Fruit fly (Drosophila melanogaster) whole organism, embryonic: ENCODE data around the gene Sps2.

Experiments
- B-H2 ChIP-seq: fragments of 200-800 bp; sonication (Bioruptor generic); optimal IDR thresholded peaks from 2 replicates; lab custom pipeline; 2018; ENCODE audit warnings: missing biosample characterization, mild to moderate bottlenecking, missing genetic modification characterization
- BEAF-32 ChIP-seq: fragments of 200-800 bp; sonication (Bioruptor generic); optimal IDR thresholded peaks from 3 replicates; lab custom pipeline; 2017; ENCODE audit warnings: missing biosample characterization, missing genetic modification characterization, mild to moderate bottlenecking, moderate library complexity, missing genetic modification reagents
- BtbVII ChIP-seq: fragments of 200-800 bp; sonication (Bioruptor generic); optimal IDR thresholded peaks from 3 replicates; lab custom pipeline; 2017; ENCODE audit warnings: missing biosample characterization, mild to moderate bottlenecking, missing genetic modification characterization
- CG10366 ChIP-seq: fragments of 200-800 bp; sonication (Bioruptor generic); IDR thresholded peaks from 2 replicates; pipeline ENCODE4 v1.3.6; 2022; ENCODE audit warnings: missing biosample characterization, missing genetic modification characterization
- CG10979 ChIP-seq: fragments of 200-800 bp; sonication (Bioruptor generic); optimal IDR thresholded peaks from 2 replicates; lab custom pipeline; 2018; ENCODE audit warnings: missing biosample characterization, mild to moderate bottlenecking, missing genetic modification characterization, moderate library complexity
- CG11398 ChIP-seq: fragments of 200-800 bp; sonication (Bioruptor generic); optimal IDR thresholded peaks from 2 replicates; lab custom pipeline; 2016; ENCODE audit warnings: missing biosample characterization, missing genetic modification characterization
- CG11560 ChIP-seq: fragments of 200-800 bp; sonication (Bioruptor generic); IDR thresholded peaks from 3 replicates; pipeline ENCODE4 v1.3.6; 2022; ENCODE audit warnings: missing biosample characterization, missing genetic modification characterization
- CG13287 ChIP-seq: fragments of 200-800 bp; sonication (Bioruptor generic); IDR thresholded peaks from 2 replicates; pipeline ENCODE4 v1.3.6; 2022; ENCODE audit warnings: missing biosample characterization, missing genetic modification characterization; ENCODE audit not compliant: partially characterized antibody
- CG13894 ChIP-seq: fragments of 200-800 bp; sonication (Bioruptor generic); optimal IDR thresholded peaks from 3 replicates; lab custom pipeline; 2018; ENCODE audit warnings: missing biosample characterization, mild to moderate bottlenecking, missing genetic modification characterization, moderate library complexity
- CG15479 ChIP-seq: fragments of 200-800 bp; sonication (Bioruptor generic); optimal IDR thresholded peaks from 3 replicates; lab custom pipeline; 2019; ENCODE audit warnings: missing biosample characterization, mild to moderate bottlenecking, missing genetic modification characterization, moderate library complexity
- CG15601 ChIP-seq: fragments of 200-800 bp; sonication (Bioruptor generic); optimal IDR thresholded peaks from 3 replicates; lab custom pipeline; 2019; ENCODE audit warnings: missing biosample characterization, mild to moderate bottlenecking, missing genetic modification characterization, moderate library complexity
- CG1603 ChIP-seq: fragments of 200-800 bp; sonication (Bioruptor generic); optimal IDR thresholded peaks from 2 replicates; lab custom pipeline; 2019; ENCODE audit warnings: missing biosample characterization, mild to moderate bottlenecking, missing genetic modification characterization, moderate library complexity
- CG17186 ChIP-seq: fragments of 200-800 bp; sonication (Bioruptor generic); optimal IDR thresholded peaks from 3 replicates; lab custom pipeline; 2017; ENCODE audit warnings: missing biosample characterization, missing genetic modification reagents, missing genetic modification characterization
- CG17612 ChIP-seq: fragments of 200-800 bp; sonication (Bioruptor generic); IDR thresholded peaks from 2 replicates; pipeline ENCODE4 v1.3.6; 2022; ENCODE audit warnings: missing biosample characterization, missing genetic modification characterization
- CG2199 ChIP-seq: fragments of 200-800 bp; sonication (Bioruptor generic); IDR thresholded peaks from 3 replicates; pipeline ENCODE4 v1.3.6; 2022; ENCODE audit warnings: missing biosample characterization, missing genetic modification characterization
- CG2889 ChIP-seq: fragments of 200-800 bp; sonication (Bioruptor generic); IDR thresholded peaks from 3 replicates; pipeline ENCODE4 v1.3.6; 2022; ENCODE audit warnings: missing biosample characterization, missing genetic modification characterization
- CG3847 ChIP-seq: fragments of 200-800 bp; sonication (Bioruptor generic); IDR thresholded peaks from 2 replicates; pipeline ENCODE4 v1.3.6; 2022; ENCODE audit warnings: missing biosample characterization, missing genetic modification characterization
- CG4404 ChIP-seq: fragments of 200-800 bp; sonication (Bioruptor generic); IDR thresholded peaks from 2 replicates; pipeline ENCODE4 v1.3.6; 2022; ENCODE audit warnings: missing biosample characterization, missing genetic modification characterization
- CG5180 ChIP-seq: fragments of 200-800 bp; sonication (Bioruptor generic); optimal IDR thresholded peaks from 3 replicates; lab custom pipeline; 2017; ENCODE audit warnings: missing biosample characterization, missing genetic modification characterization, mild to moderate bottlenecking, moderate library complexity, missing genetic modification reagents
- CG6791 ChIP-seq: fragments of 200-800 bp; sonication (Bioruptor generic); IDR thresholded peaks from 3 replicates; pipeline ENCODE4 v1.3.6; 2022; ENCODE audit warnings: missing biosample characterization, missing genetic modification characterization; ENCODE audit not compliant: partially characterized antibody
- CG7963 ChIP-seq: fragments of 200-800 bp; sonication (Bioruptor generic); IDR thresholded peaks from 3 replicates; pipeline ENCODE4 v1.3.6; 2022; ENCODE audit warnings: missing biosample characterization, missing genetic modification characterization; ENCODE audit not compliant: partially characterized antibody
- CG8924 ChIP-seq: fragments of 200-800 bp; optimal IDR thresholded peaks from 3 replicates; lab custom pipeline; 2019; ENCODE audit warnings: missing biosample characterization, mild to moderate bottlenecking, missing genetic modification characterization, moderate library complexity
- CG9215 ChIP-seq: fragments of 200-800 bp; sonication (Bioruptor generic); IDR thresholded peaks from 2 replicates; pipeline ENCODE4 v1.3.6; 2022; ENCODE audit warnings: missing biosample characterization, missing genetic modification characterization
- CG9727 ChIP-seq: fragments of 200-800 bp; sonication (Bioruptor generic); optimal IDR thresholded peaks from 3 replicates; lab custom pipeline; 2017; ENCODE audit warnings: missing biosample characterization, mild to moderate bottlenecking, missing genetic modification characterization
- Eip74EF ChIP-seq, 2 experiments: fragments of 200-800 bp in 1 of 2; fragments of >200 bp in 1 of 2; sonication (Bioruptor generic) in 1 of 2; optimal IDR thresholded peaks; 2 replicates each; lab custom pipeline; 2017 to 2019; ENCODE audit warnings: missing biosample characterization in 2 of 2, missing genetic modification characterization in 2 of 2, mild to moderate bottlenecking in 1 of 2, moderate library complexity in 1 of 2
- Fer2 ChIP-seq: fragments of 200-800 bp; sonication (Bioruptor generic); optimal IDR thresholded peaks from 2 replicates; lab custom pipeline; 2018; ENCODE audit warnings: missing biosample characterization, mild to moderate bottlenecking, missing genetic modification characterization, moderate library complexity
- Fer3 ChIP-seq: fragments of 200-800 bp; sonication (Bioruptor generic); optimal IDR thresholded peaks from 2 replicates; lab custom pipeline; 2018; ENCODE audit warnings: missing biosample characterization, mild to moderate bottlenecking, missing genetic modification characterization, moderate library complexity
- Jarid2 ChIP-seq: fragments of 200-800 bp; sonication (Bioruptor generic); optimal IDR thresholded peaks from 3 replicates; lab custom pipeline; 2017; ENCODE audit warnings: mild to moderate bottlenecking, missing biosample characterization, missing genetic modification reagents, missing genetic modification characterization
- MTF-1 ChIP-seq: fragments of 200-800 bp; sonication (Bioruptor generic); optimal IDR thresholded peaks from 2 replicates; lab custom pipeline; 2018; ENCODE audit warnings: missing biosample characterization, mild to moderate bottlenecking, missing genetic modification characterization, borderline replicate concordance
- Mad ChIP-seq: fragments of 200-800 bp; sonication (Bioruptor generic); optimal IDR thresholded peaks from 2 replicates; lab custom pipeline; 2016; ENCODE audit warnings: missing biosample characterization, missing genetic modification characterization
- Nf-YB ChIP-seq: fragments of 200-800 bp; sonication (Bioruptor generic); optimal IDR thresholded peaks from 3 replicates; lab custom pipeline; 2019; ENCODE audit warnings: missing biosample characterization, mild to moderate bottlenecking, missing genetic modification characterization, moderate library complexity
- Nf-YC ChIP-seq: fragments of 200-800 bp; optimal IDR thresholded peaks from 3 replicates; lab custom pipeline; 2019; ENCODE audit warnings: missing biosample characterization, mild to moderate bottlenecking, missing genetic modification characterization, moderate library complexity
- Opbp ChIP-seq: fragments of 200-800 bp; sonication (Bioruptor generic); IDR thresholded peaks from 3 replicates; pipeline ENCODE4 v1.3.6; 2022; ENCODE audit warnings: missing biosample characterization, missing genetic modification characterization; ENCODE audit not compliant: partially characterized antibody
- Optix ChIP-seq: fragments of 200-800 bp; sonication (Bioruptor generic); IDR thresholded peaks from 3 replicates; pipeline ENCODE4 v1.3.6; 2022; ENCODE audit warnings: missing biosample characterization, missing genetic modification characterization
- ara ChIP-seq: fragments of 200-800 bp; sonication (Bioruptor generic); IDR thresholded peaks from 2 replicates; pipeline ENCODE4 v1.3.6; 2022; ENCODE audit warnings: missing biosample characterization, missing genetic modification characterization
- chn ChIP-seq: fragments of 200-800 bp; sonication (Bioruptor generic); optimal IDR thresholded peaks from 2 replicates; lab custom pipeline; 2016; ENCODE audit warnings: missing biosample characterization, missing genetic modification characterization
- crp ChIP-seq, 2 experiments: fragments of 200-800 bp; sonication (Bioruptor generic); optimal IDR thresholded peaks; 2 replicates in 1 of 2; 3 replicates in 1 of 2; lab custom pipeline; 2017; ENCODE audit warnings: missing biosample characterization in 2 of 2, missing genetic modification characterization in 2 of 2, mild to moderate bottlenecking in 1 of 2, moderate library complexity in 1 of 2
- fd64A ChIP-seq: fragments of 200-800 bp; sonication (Bioruptor generic); optimal IDR thresholded peaks from 3 replicates; lab custom pipeline; 2018; ENCODE audit warnings: missing biosample characterization, mild to moderate bottlenecking, missing genetic modification characterization
- inv ChIP-seq: fragments of 200-800 bp; sonication (Bioruptor generic); IDR thresholded peaks from 2 replicates; pipeline ENCODE4 v1.3.6; 2022; ENCODE audit warnings: missing biosample characterization, missing genetic modification characterization; ENCODE audit not compliant: partially characterized antibody
- luna ChIP-seq: fragments of 200-800 bp; sonication (Bioruptor generic); optimal IDR thresholded peaks from 2 replicates; lab custom pipeline; 2016; ENCODE audit warnings: missing biosample characterization, missing genetic modification characterization
- p53 ChIP-seq: fragments of 200-800 bp; sonication (Bioruptor generic); optimal IDR thresholded peaks from 2 replicates; lab custom pipeline; 2016; ENCODE audit warnings: missing biosample characterization, missing genetic modification characterization
- pnt ChIP-seq: fragments of 200-800 bp; sonication (Bioruptor generic); optimal IDR thresholded peaks from 3 replicates; lab custom pipeline; 2016; ENCODE audit warnings: missing biosample characterization, missing genetic modification characterization
- rib ChIP-seq: fragments of 200-800 bp; sonication (Bioruptor generic); IDR thresholded peaks from 2 replicates; pipeline ENCODE4 v1.3.6; 2022; ENCODE audit warnings: missing biosample characterization, missing genetic modification characterization
- row ChIP-seq: fragments of 200-800 bp; sonication (Bioruptor generic); IDR thresholded peaks from 3 replicates; pipeline ENCODE4 v1.3.6; 2022; ENCODE audit warnings: missing biosample characterization, missing genetic modification characterization
- run ChIP-seq: fragments of 200-800 bp; sonication (Bioruptor generic); optimal IDR thresholded peaks from 3 replicates; lab custom pipeline; 2018; ENCODE audit warnings: missing biosample characterization, mild to moderate bottlenecking, missing genetic modification characterization
- tin ChIP-seq: fragments of 200-800 bp; sonication (Bioruptor generic); optimal IDR thresholded peaks from 3 replicates; lab custom pipeline; 2016; ENCODE audit warnings: missing biosample characterization, missing genetic modification characterization

Gene Sps2

dm6 chr2L:10294798-10295669, 47.4 kb upstream of the Sps2 start, which contains the start of gene Hand:
TSS of gene Hand (minus strand) at chr2L:10295385.
- TF ChIP-seq Nf-YC (tag; lab: Kevin White, UChicago) (peak; percentile 96), CG5180 (GFP tag; lab: Kevin White, UChicago) (peak; percentile 41), BtbVII (GFP tag; lab: Kevin White, UChicago) (no peak), Optix (no peak), Nf-YB (GFP tag; lab: Kevin White, UChicago) (peak; percentile 95), CG8924 (no peak), CG2199 (GFP tag; lab: Robert Waterston, UW) (0 out of 3 replicates have a peak, but pooled peaks have one; percentile 51), Fer2 (tag; lab: Kevin White, UChicago) (no peak), run (tag; lab: Kevin White, UChicago) (no peak), Jarid2 (GFP tag; lab: Kevin White, UChicago) (peak; percentile 17), fd64A (GFP tag; lab: Kevin White, UChicago) (no peak)

- no peak for TF ChIP-seq CG4404 (GFP tag; lab: Robert Waterston, UW)
- TF ChIP-seq tin (GFP tag; lab: Kevin White, UChicago), result no peak
- TF ChIP-seq CG17186 (GFP tag; lab: Kevin White, UChicago), result no peak
- TF ChIP-seq crp (GFP tag; optimal IDR thresholded peaks at IDR 0.05; lab: Kevin White, UChicago), result no peak
- peak; percentile 65 for TF ChIP-seq CG1603 (tag; lab: Kevin White, UChicago)
- TF ChIP-seq Optix, result no peak
- peak; percentile 30 for TF ChIP-seq B-H2 (GFP tag; lab: Kevin White, UChicago)
- peak; percentile 35 for TF ChIP-seq inv
- peak; percentile 7 for TF ChIP-seq CG10979 (tag; lab: Kevin White, UChicago)
- no peak for TF ChIP-seq CG15479 (GFP tag; lab: Kevin White, UChicago)
- no peak for TF ChIP-seq CG9727 (GFP tag; lab: Kevin White, UChicago)
- TF ChIP-seq CG11560 (tag; lab: Robert Waterston, UW), result no peak
- TF ChIP-seq CG2889 (GFP tag; lab: Robert Waterston, UW), result no peak
- no peak; the same call in 2 of the 3 replicates for TF ChIP-seq CG7963 (GFP tag; lab: Robert Waterston, UW)
- peak; percentile 15 for TF ChIP-seq BEAF-32 (GFP tag; lab: Kevin White, UChicago)
- no peak for TF ChIP-seq CG10366 (GFP tag; lab: Robert Waterston, UW)
- TF ChIP-seq p53, result no peak
- no peak for TF ChIP-seq CG9215 (GFP tag; lab: Robert Waterston, UW)
- peak; percentile 22 for TF ChIP-seq CG15601 (tag; lab: Kevin White, UChicago)
- no peak for TF ChIP-seq Mad
- TF ChIP-seq Fer3 (tag; lab: Kevin White, UChicago), result no peak
- no peak for TF ChIP-seq chn (GFP tag; lab: Kevin White, UChicago)
- no peak for TF ChIP-seq CG11398
- TF ChIP-seq Opbp (GFP tag; lab: Robert Waterston, UW), result peak; percentile 90; the same call in 2 of the 3 replicates
- TF ChIP-seq pnt (GFP tag; lab: Kevin White, UChicago), result no peak
- TF ChIP-seq luna (GFP tag; lab: Kevin White, UChicago), result peak; percentile 28
- TF ChIP-seq CG17612 (GFP tag; lab: Robert Waterston, UW), result no peak
- TF ChIP-seq ara (GFP tag; lab: Robert Waterston, UW), result no peak
- no peak for TF ChIP-seq MTF-1 (GFP tag; lab: Kevin White, UChicago)
- peak in 1 of 2 experiments; percentile 79 for TF ChIP-seq Eip74EF (GFP tag; optimal IDR thresholded peaks at IDR 0.05; lab: Kevin White, UChicago)
- TF ChIP-seq row (GFP tag; lab: Robert Waterston, UW), result peak; percentile 38; the same call in 1 of the 3 replicates
- TF ChIP-seq CG3847, result no peak
- no peak for TF ChIP-seq CG13894 (tag; lab: Kevin White, UChicago)
- TF ChIP-seq rib (GFP tag; lab: Robert Waterston, UW), result no peak
- peak; percentile 92 for TF ChIP-seq CG6791
- TF ChIP-seq CG13287 (GFP tag; lab: Robert Waterston, UW), result peak; percentile 64
Measured at dm6 chr2L:10298306-10298705, 44.1 kb upstream of the Sps2 start.
